Worm (Caenorhabditis elegans): ENCODE measurements around the gene sax-2.

ce11 chrIII:5179166-5179565 is 69.7 kb downstream of the sax-2 start:
- no peak for TF ChIP-seq flt-1 (GFP tag; IDR thresholded peaks at IDR 0.05)
- no peak for TF ChIP-seq ref-1 (GFP tag; conservative IDR thresholded peaks at IDR 0.05)
- TF ChIP-seq med-1 (GFP tag; optimal IDR thresholded peaks at IDR 0.05; ENCODE audit: insufficient read depth) = no peak
- TF ChIP-seq ztf-29 (GFP tag; IDR thresholded peaks at IDR 0.05) = no peak
- TF ChIP-seq T22C8.4 (GFP tag; IDR thresholded peaks at IDR 0.05) = no peak
- TF ChIP-seq ztf-23 (GFP tag; IDR thresholded peaks at IDR 0.05) = no peak
- no peak for TF ChIP-seq klf-2 (GFP tag; conservative IDR thresholded peaks at IDR 0.05)
- no peak for TF ChIP-seq cog-1 (tag; optimal IDR thresholded peaks at IDR 0.05)
- TF ChIP-seq tab-1 (GFP tag; IDR thresholded peaks at IDR 0.05) = no peak
